Worm (Caenorhabditis elegans): ENCODE data around the gene unc-50.

- TF ChIP-seq him-1 (tag; optimal IDR thresholded peaks at IDR 0.05), result no peak
- no peak for TF ChIP-seq dao-5 (tag; optimal IDR thresholded peaks at IDR 0.05)
These were observed 22.0 kb upstream of the unc-50 start for ce11 chrIII:10339949-10340348.
